Fruit fly (Drosophila melanogaster) whole organism, embryonic: ENCODE results near the gene CG7408.

Source experiments
- ATbp ChIP-seq: fragments of 200-800 bp; sonication (Bioruptor generic); optimal IDR thresholded peaks from 2 replicates; lab custom pipeline; 2017; ENCODE audit warnings: missing biosample characterization, mild to moderate bottlenecking, missing genetic modification characterization, missing genetic modification reagents
- Ada2b ChIP-seq: fragments of 200-800 bp; sonication (Bioruptor generic); IDR thresholded peaks from 2 replicates; pipeline ENCODE4 v1.3.6; 2022; ENCODE audit warnings: missing biosample characterization, missing genetic modification characterization
- BtbVII ChIP-seq: fragments of 200-800 bp; sonication (Bioruptor generic); optimal IDR thresholded peaks from 3 replicates; lab custom pipeline; 2017; ENCODE audit warnings: missing biosample characterization, mild to moderate bottlenecking, missing genetic modification characterization
- CG10274 ChIP-seq: fragments of 200-800 bp; sonication (Bioruptor generic); optimal IDR thresholded peaks from 3 replicates; lab custom pipeline; 2017; ENCODE audit warnings: missing biosample characterization, mild to moderate bottlenecking, missing genetic modification characterization
- CG11085 ChIP-seq: fragments of 200-800 bp; sonication (Bioruptor generic); IDR thresholded peaks from 2 replicates; pipeline ENCODE4 v1.3.6; 2022; ENCODE audit warnings: missing biosample characterization, missing genetic modification characterization
- CG11696 ChIP-seq: fragments of 200-800 bp; sonication (Bioruptor generic); IDR thresholded peaks from 2 replicates; pipeline ENCODE4 v1.3.6; 2022; ENCODE audit warnings: missing biosample characterization, missing genetic modification characterization
- CG12391 ChIP-seq: fragments of 200-800 bp; sonication (Bioruptor generic); optimal IDR thresholded peaks from 3 replicates; lab custom pipeline; 2018; ENCODE audit warnings: missing biosample characterization, mild to moderate bottlenecking, missing genetic modification characterization, moderate library complexity
- CG13775 ChIP-seq: fragments of 200-800 bp; sonication (Bioruptor generic); optimal IDR thresholded peaks from 3 replicates; lab custom pipeline; 2017; ENCODE audit warnings: missing biosample characterization, mild to moderate bottlenecking, missing genetic modification characterization
- CG15601 ChIP-seq: fragments of 200-800 bp; sonication (Bioruptor generic); optimal IDR thresholded peaks from 3 replicates; lab custom pipeline; 2019; ENCODE audit warnings: missing biosample characterization, mild to moderate bottlenecking, missing genetic modification characterization, moderate library complexity
- CG16815 ChIP-seq: fragments of 200-800 bp; sonication (Bioruptor generic); optimal IDR thresholded peaks from 3 replicates; lab custom pipeline; 2017; ENCODE audit warnings: missing biosample characterization, mild to moderate bottlenecking, missing genetic modification characterization
- CG17912 ChIP-seq: fragments of 200-800 bp; sonication (Bioruptor generic); optimal IDR thresholded peaks from 2 replicates; lab custom pipeline; 2018; ENCODE audit warnings: missing biosample characterization, mild to moderate bottlenecking, missing genetic modification characterization
- CG18476 ChIP-seq: fragments of 200-800 bp; sonication (Bioruptor generic); optimal IDR thresholded peaks from 2 replicates; lab custom pipeline; 2016; ENCODE audit warnings: missing biosample characterization, mild to moderate bottlenecking, missing genetic modification characterization
- CG2120 ChIP-seq: fragments of 200-800 bp; sonication (Bioruptor generic); optimal IDR thresholded peaks from 3 replicates; lab custom pipeline; 2016; ENCODE audit warnings: missing biosample characterization, missing genetic modification characterization
- CG2678 ChIP-seq: fragments of 200-800 bp; sonication (Bioruptor generic); optimal IDR thresholded peaks from 3 replicates; lab custom pipeline; 2019; ENCODE audit warnings: missing biosample characterization, mild to moderate bottlenecking, missing genetic modification characterization, moderate library complexity
- CG4424 ChIP-seq: fragments of 200-800 bp; sonication (Bioruptor generic); optimal IDR thresholded peaks from 3 replicates; lab custom pipeline; 2016; ENCODE audit warnings: missing biosample characterization, missing genetic modification characterization
- CG4707 ChIP-seq: fragments of 200-800 bp; sonication (Bioruptor generic); optimal IDR thresholded peaks from 2 replicates; lab custom pipeline; 2018; ENCODE audit warnings: missing biosample characterization, mild to moderate bottlenecking, missing genetic modification characterization, moderate library complexity
- CG6765 ChIP-seq: fragments of 200-800 bp; sonication (Bioruptor generic); optimal IDR thresholded peaks from 3 replicates; lab custom pipeline; 2017; ENCODE audit warnings: missing biosample characterization, mild to moderate bottlenecking, missing genetic modification characterization
- CG6854 ChIP-seq: fragments of 200-800 bp; sonication (Bioruptor generic); optimal IDR thresholded peaks from 3 replicates; lab custom pipeline; 2017; ENCODE audit warnings: missing biosample characterization, mild to moderate bottlenecking, missing genetic modification characterization
- CG7271 ChIP-seq: fragments of 200-800 bp; sonication (Bioruptor generic); optimal IDR thresholded peaks from 2 replicates; lab custom pipeline; 2018; ENCODE audit warnings: missing biosample characterization, mild to moderate bottlenecking, missing genetic modification characterization, moderate library complexity
- CG7963 ChIP-seq: fragments of 200-800 bp; sonication (Bioruptor generic); IDR thresholded peaks from 3 replicates; pipeline ENCODE4 v1.3.6; 2022; ENCODE audit warnings: missing biosample characterization, missing genetic modification characterization; ENCODE audit not compliant: partially characterized antibody
- CG8281 ChIP-seq: fragments of 200-800 bp; sonication (Bioruptor generic); optimal IDR thresholded peaks from 2 replicates; lab custom pipeline; 2018; ENCODE audit warnings: missing biosample characterization, mild to moderate bottlenecking, missing genetic modification characterization, moderate library complexity
- CoRest ChIP-seq: fragments of 200-800 bp; sonication (Bioruptor generic); optimal IDR thresholded peaks from 3 replicates; lab custom pipeline; 2018; ENCODE audit warnings: missing biosample characterization, mild to moderate bottlenecking, missing genetic modification characterization, moderate library complexity
- Hr3 ChIP-seq: fragments of 200-800 bp; sonication (Bioruptor generic); optimal IDR thresholded peaks from 3 replicates; lab custom pipeline; 2016; ENCODE audit warnings: missing biosample characterization, missing genetic modification characterization
- Hr39 ChIP-seq: fragments of >200 bp; optimal IDR thresholded peaks from 2 replicates; lab custom pipeline; 2017
- Hr51 ChIP-seq, 2 experiments: fragments of 200-800 bp; sonication (Bioruptor generic); optimal IDR thresholded peaks; 2 replicates in 1 of 2; 3 replicates in 1 of 2; lab custom pipeline; 2016 to 2018; ENCODE audit warnings: missing biosample characterization in 2 of 2, missing genetic modification characterization in 2 of 2, mild to moderate bottlenecking in 1 of 2, moderate library complexity in 1 of 2
- MBD-R2 ChIP-seq: fragments of 200-800 bp; sonication (Bioruptor generic); IDR thresholded peaks from 2 replicates; pipeline ENCODE4 v1.3.6; 2022; ENCODE audit warnings: missing biosample characterization, missing genetic modification characterization
- NC2α ChIP-seq: fragments of 200-800 bp; sonication (Bioruptor generic); optimal IDR thresholded peaks from 2 replicates; lab custom pipeline; 2016; ENCODE audit warnings: missing biosample characterization, missing genetic modification characterization
- NC2β ChIP-seq: fragments of 200-800 bp; sonication (Bioruptor generic); optimal IDR thresholded peaks from 2 replicates; lab custom pipeline; 2016; ENCODE audit warnings: missing biosample characterization, missing genetic modification characterization
- Sin3A ChIP-seq: fragments of >200 bp; optimal IDR thresholded peaks from 2 replicates; lab custom pipeline; 2018
- Sox102F ChIP-seq: fragments of 200-800 bp; sonication (Bioruptor generic); optimal IDR thresholded peaks from 2 replicates; lab custom pipeline; 2018; ENCODE audit warnings: missing biosample characterization, mild to moderate bottlenecking, missing genetic modification characterization, moderate library complexity
- Xrp1 ChIP-seq: fragments of 200-800 bp; sonication (Bioruptor generic); IDR thresholded peaks from 2 replicates; pipeline ENCODE4 v1.3.6; 2022; ENCODE audit warnings: missing biosample characterization, missing genetic modification characterization
- YL-1 ChIP-seq: fragments of 200-800 bp; sonication (Bioruptor generic); optimal IDR thresholded peaks from 3 replicates; lab custom pipeline; 2017; ENCODE audit warnings: missing biosample characterization, mild to moderate bottlenecking, missing genetic modification characterization
- az2 ChIP-seq: fragments of 200-800 bp; sonication (Bioruptor generic); optimal IDR thresholded peaks from 3 replicates; lab custom pipeline; 2016; ENCODE audit warnings: missing biosample characterization, missing genetic modification characterization
- caup ChIP-seq: fragments of 200-800 bp; sonication (Bioruptor generic); optimal IDR thresholded peaks from 3 replicates; lab custom pipeline; 2017; ENCODE audit warnings: missing biosample characterization, mild to moderate bottlenecking, missing genetic modification characterization, moderate library complexity; ENCODE audit not compliant: severe bottlenecking
- chn ChIP-seq: fragments of 200-800 bp; sonication (Bioruptor generic); optimal IDR thresholded peaks from 2 replicates; lab custom pipeline; 2016; ENCODE audit warnings: missing biosample characterization, missing genetic modification characterization
- croc ChIP-seq: fragments of 200-800 bp; sonication (Bioruptor generic); conservative IDR thresholded peaks from 3 replicates; pipeline ENCODE4 v1.3.6; 2022; ENCODE audit warnings: missing biosample characterization, missing genetic modification characterization
- da ChIP-seq: fragments of 200-800 bp; sonication (Bioruptor generic); optimal IDR thresholded peaks from 2 replicates; lab custom pipeline; 2016; ENCODE audit warnings: missing biosample characterization, missing genetic modification characterization
- dysf ChIP-seq: fragments of 200-800 bp; sonication (Bioruptor generic); IDR thresholded peaks from 3 replicates; pipeline ENCODE4 v1.3.6; 2022; ENCODE audit warnings: missing biosample characterization, missing genetic modification characterization
- fd3F ChIP-seq: fragments of 200-800 bp; sonication (Bioruptor generic); optimal IDR thresholded peaks from 2 replicates; lab custom pipeline; 2018; ENCODE audit warnings: missing biosample characterization, mild to moderate bottlenecking, missing genetic modification characterization, moderate library complexity
- gcm2 ChIP-seq: fragments of 200-800 bp; sonication (Bioruptor generic); optimal IDR thresholded peaks from 2 replicates; lab custom pipeline; 2016; ENCODE audit warnings: missing biosample characterization, missing genetic modification characterization
- her ChIP-seq: fragments of 200-800 bp; sonication (Bioruptor generic); optimal IDR thresholded peaks from 2 replicates; lab custom pipeline; 2016; ENCODE audit warnings: missing biosample characterization, missing genetic modification characterization
- inv ChIP-seq: fragments of 200-800 bp; sonication (Bioruptor generic); IDR thresholded peaks from 2 replicates; pipeline ENCODE4 v1.3.6; 2022; ENCODE audit warnings: missing biosample characterization, missing genetic modification characterization; ENCODE audit not compliant: partially characterized antibody
- pan ChIP-seq, 4 experiments: fragments of >200 bp in 3 of 4; fragments of 200-800 bp in 1 of 4; sonication (Bioruptor generic) in 1 of 4; optimal IDR thresholded peaks in 3 of 4; IDR thresholded peaks in 1 of 4; 2 replicates each; pipeline versions ENCODE4 v1.3.6 to Lab custom; 2017 to 2022; ENCODE audit warnings: missing biosample characterization in 2 of 4, missing genetic modification characterization in 2 of 4, mixed read lengths in 1 of 4
- sens ChIP-seq: fragments of 200-800 bp; sonication (Bioruptor generic); peaks from one replicate; lab custom pipeline; 2016; ENCODE audit warnings: missing biosample characterization, missing genetic modification characterization
- slbo ChIP-seq: fragments of 200-800 bp; sonication (Bioruptor generic); IDR thresholded peaks from 2 replicates; pipeline ENCODE4 v1.3.6; 2022; ENCODE audit warnings: missing biosample characterization, missing genetic modification characterization
- so ChIP-seq: fragments of 200-800 bp; sonication (Bioruptor generic); IDR thresholded peaks from 3 replicates; pipeline ENCODE4 v1.3.6; 2022; ENCODE audit warnings: missing biosample characterization, missing genetic modification characterization
- sr ChIP-seq: fragments of 200-800 bp; sonication (Bioruptor generic); IDR thresholded peaks from 3 replicates; pipeline ENCODE4 v1.3.6; 2022; ENCODE audit warnings: missing biosample characterization, missing genetic modification characterization
- zen2 ChIP-seq: fragments of 200-800 bp; sonication (Bioruptor generic); IDR thresholded peaks from 3 replicates; pipeline ENCODE4 v1.3.6; 2022; ENCODE audit warnings: missing biosample characterization, missing genetic modification characterization; ENCODE audit not compliant: partially characterized antibody

Gene CG7408

DNA sequence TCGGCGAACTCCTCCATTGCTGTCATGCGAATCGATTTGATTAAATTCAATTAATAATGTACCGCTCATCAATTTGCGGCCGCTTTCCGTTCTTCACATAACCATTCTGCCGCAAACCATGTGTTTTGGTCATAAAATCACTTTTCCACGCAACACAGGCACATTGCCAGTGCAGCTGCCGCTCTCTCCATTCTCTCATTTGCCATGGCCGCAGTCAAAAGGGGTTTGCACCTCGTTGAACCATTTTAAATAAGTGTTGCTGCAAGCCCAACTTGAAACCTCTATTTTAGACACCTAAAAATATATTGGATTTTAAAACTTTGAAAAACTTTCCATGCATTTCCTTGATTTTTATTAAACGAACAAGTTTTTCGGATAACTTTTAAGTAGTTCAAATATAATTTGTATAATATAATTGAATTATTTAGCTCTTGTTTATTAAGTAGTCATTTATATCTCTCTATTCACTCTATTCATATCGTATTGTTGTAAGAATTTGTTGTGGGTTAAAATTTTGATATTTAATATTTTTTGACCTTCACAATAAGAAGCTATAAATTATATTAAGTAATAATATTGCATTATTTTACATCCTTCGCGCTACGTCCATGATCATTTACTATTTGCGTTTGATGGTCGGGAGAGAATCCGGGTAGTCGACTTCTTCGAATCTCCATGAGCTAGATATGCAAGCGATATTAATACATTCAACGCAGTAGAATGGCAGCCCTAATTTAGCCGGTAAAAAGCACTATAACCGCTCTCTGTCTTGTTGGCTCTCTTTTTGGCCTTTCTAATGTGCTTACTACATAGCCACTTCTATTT, 22.0 kb upstream of the CG7408 start, which contains the start of gene CG5535 (continued):
- TF ChIP-seq croc: peak; percentile 67; the same call in 1 of the 3 replicates
- peak; percentile 91 for TF ChIP-seq CG13775 (GFP tag; lab: Kevin White, UChicago)
- TF ChIP-seq CG2678 (tag; lab: Kevin White, UChicago): peak; percentile 94
- no peak for TF ChIP-seq gcm2 (GFP tag; lab: Kevin White, UChicago)
- TF ChIP-seq slbo (GFP tag; lab: Robert Waterston, UW): peak; percentile 84
- no peak for TF ChIP-seq CG17912 (GFP tag; lab: Kevin White, UChicago)
- TF ChIP-seq CG15601 (tag; lab: Kevin White, UChicago): peak; percentile 82
- no peak for TF ChIP-seq CG10274
- TF ChIP-seq CG6765: peak; percentile 80
- peak; percentile 63 for TF ChIP-seq Xrp1
- no peak for TF ChIP-seq Hr39
- peak; percentile 86 for TF ChIP-seq CG16815 (GFP tag; lab: Kevin White, UChicago)
- peak; percentile 26 for TF ChIP-seq CG4707
- TF ChIP-seq zen2: no peak
- peak; percentile 72 for TF ChIP-seq her
- TF ChIP-seq YL-1 (GFP tag; lab: Kevin White, UChicago): peak; percentile 61
- TF ChIP-seq chn (GFP tag; lab: Kevin White, UChicago): peak; percentile 48
- 0 out of 2 replicates have a peak, but pooled peaks have one; percentile 14 for TF ChIP-seq CG11696 (GFP tag; lab: Robert Waterston, UW)
- peak; percentile 51 for TF ChIP-seq ATbp (GFP tag; lab: Kevin White, UChicago)
- peak; percentile 58 for TF ChIP-seq NC2β (GFP tag; lab: Kevin White, UChicago)
- peak; percentile 79 for TF ChIP-seq BtbVII (GFP tag; lab: Kevin White, UChicago)
- TF ChIP-seq CoRest (tag; lab: Kevin White, UChicago): peak; percentile 93
- peak; percentile 59 for TF ChIP-seq CG8281 (tag; lab: Kevin White, UChicago)
- TF ChIP-seq so (GFP tag; lab: Robert Waterston, UW): no peak
- peak; percentile 67 for TF ChIP-seq fd3F (GFP tag; lab: Kevin White, UChicago)
- no peak for TF ChIP-seq pan (optimal IDR thresholded peaks at IDR 0.05; lab: Kevin White, UChicago)
- TF ChIP-seq pan (GFP tag; optimal IDR thresholded peaks at IDR 0.05 in 1 of 2, IDR thresholded peaks at IDR 0.05 in 1 of 2): peak in 1 of 2 experiments; percentile 61
- peak; percentile 56 for TF ChIP-seq caup
- TF ChIP-seq CG18476 (GFP tag; lab: Kevin White, UChicago): peak; percentile 42
- peak; percentile 63 for TF ChIP-seq CG6854
- peak; percentile 74 for TF ChIP-seq CG2120
- TF ChIP-seq sens (GFP tag; lab: Kevin White, UChicago): peak; percentile 84
- peak; percentile 50; the same call in 1 of the 2 replicates for TF ChIP-seq CG11085
- TF ChIP-seq Hr3 (GFP tag; lab: Kevin White, UChicago): peak; percentile 85
- peak in 1 of 2 experiments; percentile 82 for TF ChIP-seq Hr51 (GFP tag; optimal IDR thresholded peaks at IDR 0.05; lab: Kevin White, UChicago)
- TF ChIP-seq az2 (GFP tag; lab: Kevin White, UChicago): peak; percentile 83
- no peak for TF ChIP-seq Sin3A (lab: Kevin White, UChicago)
- no peak for TF ChIP-seq CG7271 (tag; lab: Kevin White, UChicago)
- TF ChIP-seq NC2α (GFP tag; lab: Kevin White, UChicago): no peak
- TF ChIP-seq sr: no peak
- no peak for TF ChIP-seq inv (GFP tag; lab: Robert Waterston, UW)
- peak; percentile 80 for TF ChIP-seq Sox102F (GFP tag; lab: Kevin White, UChicago)
- peak; percentile 88 for TF ChIP-seq CG12391 (tag; lab: Kevin White, UChicago)
- TF ChIP-seq CG4424 (GFP tag; lab: Kevin White, UChicago): peak; percentile 86
- no peak for TF ChIP-seq da (GFP tag; lab: Kevin White, UChicago)
- TF ChIP-seq dysf (GFP tag; lab: Robert Waterston, UW): peak; percentile 69
- TF ChIP-seq CG7963 (GFP tag; lab: Robert Waterston, UW): no peak
- TF ChIP-seq Ada2b: peak; percentile 33
- TF ChIP-seq MBD-R2 (GFP tag; lab: Robert Waterston, UW): peak; percentile 27; the same call in 1 of the 2 replicates
